Fruit fly (Drosophila melanogaster) whole organism, wandering third instar larva: ENCODE data around the gene CG5810.
A peak's percentile ranks its signal among the peaks of the same experiment; 100 is the strongest.

Experiments
- CG32264 ChIP-seq: fragments of 200-800 bp; sonication (Bioruptor generic); optimal IDR thresholded peaks from 2 replicates; lab custom pipeline; 2016; ENCODE audit warnings: missing biosample characterization, missing genetic modification characterization
- Dfd ChIP-seq: fragments of >200 bp; optimal IDR thresholded peaks from 2 replicates; lab custom pipeline; 2017; ENCODE audit warnings: missing biosample characterization, missing genetic modification characterization
- Dif ChIP-seq: fragments of 200-275, 200-300 bp; sonication (Bioruptor generic); optimal IDR thresholded peaks from 2 replicates; lab custom pipeline; 2018; ENCODE audit warnings: missing biosample characterization, missing genetic modification characterization; ENCODE audit not compliant: partially characterized antibody
- HLH106 ChIP-seq: fragments of 200-800 bp; optimal IDR thresholded peaks from 3 replicates; lab custom pipeline; 2019; ENCODE audit warnings: missing biosample characterization, mild to moderate bottlenecking, missing genetic modification characterization, moderate library complexity
- Hnf4 ChIP-seq: fragments of 200-800 bp; sonication (Bioruptor generic); optimal IDR thresholded peaks from 2 replicates; lab custom pipeline; 2016; ENCODE audit warnings: missing biosample characterization, mild to moderate bottlenecking, missing genetic modification characterization
- Hr78 ChIP-seq: fragments of >200 bp; optimal IDR thresholded peaks from 2 replicates; lab custom pipeline; 2017; ENCODE audit warnings: missing biosample characterization, missing genetic modification characterization
- Hr83 ChIP-seq: fragments of 200-300 bp; sonication (Bioruptor generic); optimal IDR thresholded peaks from 2 replicates; lab custom pipeline; 2016; ENCODE audit warnings: missing biosample characterization, mild to moderate bottlenecking, missing genetic modification characterization, moderate library complexity; ENCODE audit not compliant: poor library complexity, severe bottlenecking
- Jra ChIP-seq: sonication (Bioruptor generic); optimal IDR thresholded peaks from 2 replicates; lab custom pipeline; 2016; ENCODE audit warnings: missing biosample characterization, missing genetic modification characterization
- Mio ChIP-seq: sonication (Bioruptor generic); optimal IDR thresholded peaks from 2 replicates; lab custom pipeline; 2016; ENCODE audit warnings: missing biosample characterization, missing genetic modification characterization
- Myc ChIP-seq: fragments of >200 bp; optimal IDR thresholded peaks from 2 replicates; lab custom pipeline; 2017
- N ChIP-seq: fragments of >200 bp; optimal IDR thresholded peaks from 2 replicates; lab custom pipeline; 2018; ENCODE audit warnings: missing biosample characterization, missing external identifiers, missing genetic modification characterization
- Sp1 ChIP-seq: fragments of 200-800 bp; sonication (Bioruptor generic); optimal IDR thresholded peaks from 3 replicates; lab custom pipeline; 2019; ENCODE audit warnings: missing biosample characterization, mild to moderate bottlenecking, missing genetic modification characterization, moderate library complexity
- Vsx2 ChIP-seq: fragments of 200-300, 225-300 bp; sonication (Bioruptor generic); optimal IDR thresholded peaks from 2 replicates; lab custom pipeline; 2018; ENCODE audit warnings: missing biosample characterization, missing genetic modification characterization; ENCODE audit not compliant: partially characterized antibody
- br ChIP-seq: fragments of 200-800 bp; sonication (Bioruptor generic); optimal IDR thresholded peaks from 2 replicates; lab custom pipeline; 2016; ENCODE audit warnings: missing biosample characterization, missing genetic modification characterization
- brk ChIP-seq: fragments of 200-800 bp; sonication (Bioruptor generic); optimal IDR thresholded peaks from 2 replicates; lab custom pipeline; 2016; ENCODE audit warnings: missing biosample characterization, mild to moderate bottlenecking, missing genetic modification characterization
- dl ChIP-seq, 2 experiments: fragments of 175-275, 200-275 bp in 1 of 2; fragments of 200-275 bp in 1 of 2; sonication (Bioruptor generic); optimal IDR thresholded peaks; lab custom pipeline; 2018; ENCODE audit warnings: mild to moderate bottlenecking in 2 of 2, missing biosample characterization in 2 of 2, missing genetic modification characterization in 2 of 2, moderate library complexity in 2 of 2; ENCODE audit not compliant: partially characterized antibody in 2 of 2, insufficient read depth in 1 of 2
- dsf ChIP-seq: sonication (Bioruptor generic); optimal IDR thresholded peaks from 2 replicates; lab custom pipeline; 2016; ENCODE audit warnings: missing biosample characterization, missing genetic modification characterization, borderline replicate concordance
- ey ChIP-seq: fragments of 200-800 bp; sonication (Bioruptor generic); optimal IDR thresholded peaks from 2 replicates; lab custom pipeline; 2016; ENCODE audit warnings: missing biosample characterization, missing genetic modification characterization
- foxo ChIP-seq, 2 experiments: fragments of 200-800 bp; sonication (Bioruptor generic); optimal IDR thresholded peaks; 2 replicates in 1 of 2; 3 replicates in 1 of 2; lab custom pipeline; 2016 to 2017; ENCODE audit warnings: missing biosample characterization in 2 of 2, missing genetic modification characterization in 2 of 2
- fru ChIP-seq: fragments of 200-800 bp; sonication (Bioruptor generic); optimal IDR thresholded peaks from 3 replicates; lab custom pipeline; 2016; ENCODE audit warnings: missing biosample characterization, mild to moderate bottlenecking, missing genetic modification characterization
- h ChIP-seq: fragments of 200-800 bp; sonication (Bioruptor generic); optimal IDR thresholded peaks from 3 replicates; lab custom pipeline; 2016; ENCODE audit warnings: missing biosample characterization, mild to moderate bottlenecking, missing genetic modification characterization
- jim ChIP-seq: fragments of 175-275, 200-325 bp; sonication (Bioruptor generic); optimal IDR thresholded peaks from 2 replicates; lab custom pipeline; 2016; ENCODE audit warnings: missing biosample characterization, mild to moderate bottlenecking, missing genetic modification characterization
- pan ChIP-seq: fragments of >200 bp; optimal IDR thresholded peaks from 2 replicates; lab custom pipeline; 2017
- psq ChIP-seq: fragments of 200-800 bp; sonication (Bioruptor generic); optimal IDR thresholded peaks from 3 replicates; lab custom pipeline; 2017; ENCODE audit warnings: missing biosample characterization, mild to moderate bottlenecking, missing genetic modification characterization, moderate library complexity
- rgr ChIP-seq: fragments of 200-800 bp; sonication (Bioruptor generic); optimal IDR thresholded peaks from 3 replicates; lab custom pipeline; 2016; ENCODE audit warnings: missing biosample characterization, mild to moderate bottlenecking, missing genetic modification characterization
- sage ChIP-seq: fragments of 200-800 bp; sonication (Bioruptor generic); optimal IDR thresholded peaks from 2 replicates; lab custom pipeline; 2016; ENCODE audit warnings: missing biosample characterization, mild to moderate bottlenecking, missing genetic modification characterization
- sv ChIP-seq: fragments of 200-800 bp; sonication (Bioruptor generic); optimal IDR thresholded peaks from 3 replicates; lab custom pipeline; 2016; ENCODE audit warnings: missing biosample characterization, missing genetic modification characterization
- tai ChIP-seq: sonication (Bioruptor generic); optimal IDR thresholded peaks from 2 replicates; lab custom pipeline; 2016; ENCODE audit warnings: missing biosample characterization, missing genetic modification characterization
- usp ChIP-seq: fragments of >200 bp; optimal IDR thresholded peaks from 2 replicates; lab custom pipeline; 2017; ENCODE audit warnings: missing biosample characterization, missing genetic modification characterization
- woc ChIP-seq: sonication (Bioruptor generic); optimal IDR thresholded peaks from 2 replicates; lab custom pipeline; 2016; ENCODE audit warnings: missing biosample characterization, mild to moderate bottlenecking, missing genetic modification characterization

Gene CG5810

DNA sequence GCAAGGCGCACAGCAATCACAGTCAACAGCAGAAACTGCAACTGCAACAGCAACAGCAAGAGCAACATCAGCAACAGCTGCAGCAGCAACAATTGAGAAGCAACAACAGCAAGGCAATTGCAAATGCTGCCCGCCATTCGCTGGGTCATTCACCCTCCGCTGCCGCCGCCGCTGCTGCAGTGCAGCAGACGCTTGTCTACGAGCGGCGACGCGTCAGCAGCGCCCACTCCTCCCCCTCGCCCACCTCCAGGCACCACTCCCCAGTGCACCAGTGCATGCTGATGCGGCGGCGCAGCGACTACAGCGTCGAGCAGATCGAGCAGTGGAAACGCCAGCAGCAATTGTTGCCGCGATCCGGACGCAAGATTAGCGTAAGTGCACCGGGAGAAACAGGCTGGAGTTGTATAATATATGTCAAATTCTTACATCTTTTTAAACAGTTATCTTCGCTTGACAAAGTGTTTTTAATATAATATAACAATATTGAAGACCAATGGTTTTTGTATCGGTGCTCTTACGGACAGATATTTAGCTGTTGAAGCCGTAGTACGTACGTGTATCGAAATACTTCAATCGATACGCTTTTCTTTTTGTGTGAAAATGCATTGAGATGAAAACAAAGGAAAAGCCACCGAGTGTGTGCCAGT is 42.2 kb downstream of the CG5810 start:
- peak; percentile 14 for TF ChIP-seq Sp1 (GFP tag; lab: Kevin White, UChicago)
- TF ChIP-seq HLH106 (tag; lab: Kevin White, UChicago) = peak; percentile 31
- TF ChIP-seq h (GFP tag; lab: Kevin White, UChicago) = peak; percentile 39
- peak; percentile 28 for TF ChIP-seq sage
- TF ChIP-seq br (GFP tag; lab: Kevin White, UChicago) = peak; percentile 24
- peak; percentile 10 for TF ChIP-seq ey
- TF ChIP-seq Hr78 = no peak
- TF ChIP-seq Vsx2 (GFP tag; lab: Kevin White, UChicago) = no peak
- no peak for TF ChIP-seq CG32264
- no peak for TF ChIP-seq tai (GFP tag; lab: Kevin White, UChicago)
- TF ChIP-seq Dfd (GFP tag; lab: Kevin White, UChicago) = peak; percentile 26
- peak; percentile 31 for TF ChIP-seq rgr (GFP tag; lab: Kevin White, UChicago)
- TF ChIP-seq Dif = peak; percentile 21
- TF ChIP-seq fru (GFP tag; lab: Kevin White, UChicago) = peak; percentile 33
- TF ChIP-seq foxo (GFP tag; optimal IDR thresholded peaks at IDR 0.05; lab: Kevin White, UChicago) = peak in 1 of 2 experiments; percentile 36
- TF ChIP-seq, all 38 proteins: peak for 11

dm6 chr3R:21206327-21206728 is 42.8 kb downstream of the CG5810 start:
- TF ChIP-seq dsf (GFP tag; lab: Kevin White, UChicago) (no peak), N (GFP tag; lab: Kevin White, UChicago) (no peak), Dif (no peak), sv (GFP tag; lab: Kevin White, UChicago) (no peak), usp (GFP tag; lab: Kevin White, UChicago) (no peak), CG32264 (no peak), pan (lab: Kevin White, UChicago) (no peak), HLH106 (tag; lab: Kevin White, UChicago) (no peak), foxo (GFP tag; optimal IDR thresholded peaks at IDR 0.05; lab: Kevin White, UChicago) (peak in 1 of 2 experiments; percentile 8), sage (no peak), woc (GFP tag; lab: Kevin White, UChicago) (no peak), Vsx2 (GFP tag; lab: Kevin White, UChicago) (peak; percentile 24), brk (GFP tag; lab: Kevin White, UChicago) (no peak), tai (GFP tag; lab: Kevin White, UChicago) (no peak)

- TF ChIP-seq foxo (GFP tag; optimal IDR thresholded peaks at IDR 0.05; lab: Kevin White, UChicago) = no peak
- TF ChIP-seq fru (GFP tag; lab: Kevin White, UChicago) = no peak
- TF ChIP-seq jim (GFP tag; lab: Kevin White, UChicago) = no peak
- TF ChIP-seq usp (GFP tag; lab: Kevin White, UChicago) = no peak
- TF ChIP-seq brk (GFP tag; lab: Kevin White, UChicago) = no peak
- no peak for TF ChIP-seq ey
- no peak for TF ChIP-seq woc (GFP tag; lab: Kevin White, UChicago)
- TF ChIP-seq Myc = no peak
- no peak for TF ChIP-seq dsf (GFP tag; lab: Kevin White, UChicago)
- TF ChIP-seq Mio (GFP tag; lab: Kevin White, UChicago) = no peak
- TF ChIP-seq, all 38 proteins: peak for 0
These were observed 43.2 kb downstream of the CG5810 start for dm6 chr3R:21206802-21207238.

DNA sequence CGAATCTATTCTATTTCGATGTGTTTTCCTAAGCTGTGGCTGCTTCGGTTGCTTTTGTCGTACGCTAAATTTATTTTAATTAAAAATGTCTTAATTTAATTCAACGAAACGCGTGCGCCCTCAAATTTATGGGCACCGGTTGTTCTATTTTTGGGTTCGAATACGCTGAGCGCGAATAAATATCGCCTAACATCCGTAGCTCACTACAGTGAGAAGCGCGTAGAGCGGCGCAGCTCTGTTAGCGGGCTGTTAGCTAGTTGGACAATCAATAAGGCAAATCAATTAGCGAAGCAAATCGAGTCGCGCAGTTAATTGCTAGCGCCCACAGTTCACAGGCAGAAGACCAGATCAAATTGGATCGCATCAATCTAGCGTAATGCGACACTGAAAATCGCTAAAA is 46.5 kb downstream of the CG5810 start:
- no peak for TF ChIP-seq dl (GFP tag; optimal IDR thresholded peaks at IDR 0.05; lab: Kevin White, UChicago; ENCODE audit: insufficient read depth in 1 of 2, partially characterized antibody in 2 of 2)
- no peak for TF ChIP-seq Vsx2 (GFP tag; lab: Kevin White, UChicago)
- no peak for TF ChIP-seq sage
- TF ChIP-seq Hnf4 (GFP tag; lab: Kevin White, UChicago) = no peak
- no peak for TF ChIP-seq Hr83
- TF ChIP-seq usp (GFP tag; lab: Kevin White, UChicago) = no peak
- no peak for TF ChIP-seq tai (GFP tag; lab: Kevin White, UChicago)
- TF ChIP-seq Dif = no peak
- TF ChIP-seq Jra (GFP tag; lab: Kevin White, UChicago) = no peak
- TF ChIP-seq N (GFP tag; lab: Kevin White, UChicago) = no peak
- TF ChIP-seq Myc = no peak
- no peak for TF ChIP-seq fru (GFP tag; lab: Kevin White, UChicago)
- no peak for TF ChIP-seq br (GFP tag; lab: Kevin White, UChicago)
- TF ChIP-seq dsf (GFP tag; lab: Kevin White, UChicago) = no peak
- TF ChIP-seq HLH106 (tag; lab: Kevin White, UChicago) = no peak
- no peak for TF ChIP-seq woc (GFP tag; lab: Kevin White, UChicago)
- TF ChIP-seq psq (GFP tag; lab: Kevin White, UChicago) = no peak
- TF ChIP-seq, all 38 proteins: peak for 0
